Worm (Caenorhabditis elegans): ENCODE results near the gene lin-29.

Gene lin-29

DNA sequence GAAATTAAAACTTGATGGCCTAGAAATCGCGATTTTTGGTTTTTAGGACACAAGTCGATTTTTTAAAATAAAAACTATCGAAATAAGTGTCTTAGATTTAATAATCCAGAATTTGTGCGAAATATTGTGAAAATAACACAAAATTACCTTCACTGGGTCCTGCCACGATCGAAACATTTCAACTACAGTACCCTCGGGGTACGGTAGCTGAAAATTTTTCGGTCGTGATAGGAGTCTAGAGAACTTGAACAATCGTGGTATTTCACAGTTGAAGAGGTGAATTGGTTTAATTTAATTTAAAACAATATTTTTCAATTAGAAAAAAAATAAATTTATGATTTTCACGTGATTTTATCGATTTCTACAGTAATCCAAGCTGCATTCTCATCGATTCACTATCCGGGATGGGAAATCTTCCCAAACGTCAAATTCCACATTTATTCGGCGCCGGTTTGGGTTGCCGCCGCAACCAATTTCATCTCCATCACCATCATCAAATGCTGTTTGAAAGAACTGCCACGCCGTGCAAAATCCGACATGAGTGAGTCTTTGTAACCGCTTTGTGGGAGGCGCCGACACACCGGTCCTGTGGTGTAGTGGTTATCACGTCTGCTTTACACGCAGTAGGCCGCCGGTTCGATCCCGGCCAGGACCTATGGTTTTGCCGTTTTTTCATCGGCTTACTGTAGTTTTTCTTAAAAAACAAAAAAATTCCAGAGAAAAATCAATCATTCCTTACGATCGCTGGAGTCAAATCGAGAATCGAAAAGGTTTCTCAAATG, 23.8 kb upstream of the lin-29 start (continued):
- TF ChIP-seq zfh-2 (GFP tag; conservative IDR thresholded peaks at IDR 0.05) (peak; percentile 42; the same call in 1 of the 2 replicates), hmg-1.2 (GFP tag; IDR thresholded peaks at IDR 0.05) (peak; percentile 63), snpc-1.3 (tag; optimal IDR thresholded peaks at IDR 0.05; ENCODE audit: insufficient read depth) (no peak), tbx-9 (tag; optimal IDR thresholded peaks at IDR 0.05; ENCODE audit: borderline replicate concordance) (no peak), F23B12.7 (tag; optimal IDR thresholded peaks at IDR 0.05; ENCODE audit: insufficient read depth) (peak; percentile 43), let-607 (tag; optimal IDR thresholded peaks at IDR 0.05) (no peak), lin-40 (tag; optimal IDR thresholded peaks at IDR 0.05) (peak; percentile 48), gei-17 (GFP tag; optimal IDR thresholded peaks at IDR 0.05) (no peak), K12H6.12 (tag; optimal IDR thresholded peaks at IDR 0.05) (peak; percentile 12), mcd-1 (GFP tag; IDR thresholded peaks at IDR 0.05) (peak; percentile 60), ceh-40 (GFP tag; IDR thresholded peaks at IDR 0.05) (no peak), C17E4.6 (GFP tag; IDR thresholded peaks at IDR 0.05) (no peak), attf-3 (GFP tag; conservative IDR thresholded peaks at IDR 0.05) (0 out of 2 replicates have a peak, but pooled peaks have one; percentile 40), nfyb-1 (GFP tag; IDR thresholded peaks at IDR 0.05) (peak; percentile 59)

DNA sequence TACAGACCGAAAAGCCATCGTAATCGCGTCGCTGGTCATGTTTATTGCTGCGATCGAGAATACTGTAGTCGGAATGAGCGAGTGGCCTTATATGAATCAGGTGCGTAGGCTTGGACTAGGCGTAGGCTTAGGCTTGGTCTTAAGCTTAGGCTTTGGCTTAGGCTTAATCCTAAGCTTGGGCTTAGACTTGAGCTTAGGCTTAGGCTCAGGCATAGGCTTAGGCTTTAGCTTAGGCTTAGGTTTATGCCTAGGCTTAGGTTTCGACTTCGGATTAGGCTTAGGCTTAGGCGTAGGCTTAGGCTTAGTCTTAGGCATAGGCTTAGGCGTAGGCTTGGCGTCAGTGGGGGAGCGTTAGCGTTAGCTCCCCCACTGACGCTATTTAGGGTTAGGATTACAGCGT, 19.7 kb upstream of the lin-29 start:
- TF ChIP-seq hlh-26 (GFP tag; conservative IDR thresholded peaks at IDR 0.05) (no peak), gei-17 (GFP tag; optimal IDR thresholded peaks at IDR 0.05) (no peak)

DNA sequence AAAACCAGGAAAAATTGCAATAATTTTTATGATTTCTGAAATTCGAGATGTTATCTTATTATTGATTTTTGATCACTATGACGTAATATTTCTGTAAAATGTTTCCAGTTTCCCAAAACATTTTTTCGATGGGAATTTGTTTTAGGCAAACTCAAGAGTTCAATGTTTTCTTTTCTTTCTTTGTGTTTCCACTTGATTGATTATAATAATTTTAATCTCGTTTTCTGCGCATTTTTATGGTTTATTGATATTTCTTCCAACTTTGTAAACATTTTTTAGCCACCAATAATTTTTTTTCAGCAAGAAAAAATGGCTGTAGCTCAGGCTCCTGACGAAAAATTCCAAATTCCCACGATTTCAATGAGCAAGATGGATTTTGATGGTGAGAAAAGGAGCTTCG, 19.1 kb upstream of the lin-29 start, which contains the start of gene W03C9.6:
Gene W03C9.6 (plus strand): TSS at position 301 of the 400 bp plus-strand sequence.
- TF ChIP-seq mel-28 (tag; optimal IDR thresholded peaks at IDR 0.05; ENCODE audit: borderline replicate concordance), result no peak
- no peak for TF ChIP-seq ets-4 (GFP tag; optimal IDR thresholded peaks at IDR 0.05)
- TF ChIP-seq xnd-1 (tag; optimal IDR thresholded peaks at IDR 0.05), result no peak
- TF ChIP-seq unc-62 (GFP tag; optimal IDR thresholded peaks at IDR 0.05), result no peak
- no peak for TF ChIP-seq nhr-179 (tag; optimal IDR thresholded peaks at IDR 0.05)

DNA sequence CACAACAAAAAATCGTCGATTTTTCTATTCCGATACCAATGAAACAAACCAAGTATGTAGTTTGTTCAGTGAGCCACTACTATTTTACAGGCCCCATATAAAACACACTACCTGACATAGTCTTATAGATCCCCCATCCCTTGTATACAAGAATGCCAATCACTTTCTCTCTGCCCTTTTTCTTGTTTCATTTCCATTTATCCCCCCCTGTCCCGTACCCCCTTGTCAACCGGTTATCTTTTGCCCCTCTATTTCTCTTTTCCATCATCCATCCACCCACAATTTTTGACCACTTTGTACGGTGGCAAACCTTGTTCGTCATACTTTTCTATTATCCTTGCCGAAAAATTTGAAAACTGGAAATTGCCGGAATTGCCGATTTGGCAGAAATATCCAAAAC, 17.8 kb upstream of the lin-29 start:
- TF ChIP-seq cebp-1 (GFP tag; IDR thresholded peaks at IDR 0.05) (no peak), cebp-1 (tag; optimal IDR thresholded peaks at IDR 0.05) (no peak), hmg-1.2 (GFP tag; IDR thresholded peaks at IDR 0.05) (no peak), ztf-25 (GFP tag; IDR thresholded peaks at IDR 0.05) (no peak), ztf-6 (GFP tag; IDR thresholded peaks at IDR 0.05) (no peak), attf-3 (GFP tag; conservative IDR thresholded peaks at IDR 0.05) (no peak), sea-2 (GFP tag; IDR thresholded peaks at IDR 0.05) (no peak), nhr-80 (tag; optimal IDR thresholded peaks at IDR 0.05) (no peak), hlh-12 (tag; optimal IDR thresholded peaks at IDR 0.05) (no peak)

DNA sequence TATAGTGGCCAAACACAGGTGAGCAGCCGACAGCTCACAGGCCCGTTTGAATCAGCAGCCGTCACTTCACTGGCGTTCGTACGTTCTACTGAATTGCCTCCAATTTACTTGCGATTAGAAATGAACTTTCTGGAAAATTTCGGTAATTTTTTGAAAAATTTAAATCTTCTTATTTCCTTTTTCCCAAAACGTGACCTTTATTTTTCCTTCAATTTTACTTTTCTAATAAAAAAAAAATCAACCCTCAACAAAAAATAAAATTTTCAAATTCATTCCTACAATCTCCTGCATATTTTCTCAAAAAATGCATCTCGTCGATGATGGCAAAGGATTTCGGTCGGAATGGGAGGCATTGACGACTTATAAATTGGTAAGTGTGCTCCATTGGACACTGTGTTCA, 13.3 kb upstream of the lin-29 start, which contains the start of gene W03C9.8:
Gene W03C9.8 (plus strand): TSS at position 301 of the 400 bp plus-strand sequence.
- TF ChIP-seq bed-2 (GFP tag; IDR thresholded peaks at IDR 0.05) (no peak), xnd-1 (tag; optimal IDR thresholded peaks at IDR 0.05) (no peak), F57C9.4 (tag; optimal IDR thresholded peaks at IDR 0.05) (no peak)

Data from whole organism, young adult.